Worm (Caenorhabditis elegans): ENCODE results near the gene bus-2.

- no peak for TF ChIP-seq fos-1 (tag; optimal IDR thresholded peaks at IDR 0.05)
- TF ChIP-seq nhr-11 (tag; optimal IDR thresholded peaks at IDR 0.05) = no peak
Measured at ce11 chrIV:1720474-1720873, 20.8 kb downstream of the bus-2 start, which contains the start of gene epic-2.
